Worm (Caenorhabditis elegans): ENCODE data around the gene wdr-54.

Gene wdr-54

ce11 chrX:864293-864731 is 35.6 kb downstream of the wdr-54 start (continued):
- TF ChIP-seq ZK337.2 (GFP tag; IDR thresholded peaks at IDR 0.05), result no peak
- 0 out of 2 replicates have a peak, but pooled peaks have one; percentile 46 for TF ChIP-seq ceh-20 (GFP tag; IDR thresholded peaks at IDR 0.05)
- TF ChIP-seq nhr-111 (GFP tag; optimal IDR thresholded peaks at IDR 0.05), result no peak
- no peak for TF ChIP-seq php-3 (GFP tag; IDR thresholded peaks at IDR 0.05)
- 0 out of 2 replicates have a peak, but pooled peaks have one; percentile 14 for TF ChIP-seq lin-1 (GFP tag; IDR thresholded peaks at IDR 0.05)
- TF ChIP-seq nhr-28 (tag; optimal IDR thresholded peaks at IDR 0.05), result peak; percentile 81
- TF ChIP-seq lir-3 (tag; optimal IDR thresholded peaks at IDR 0.05), result no peak
- no peak for TF ChIP-seq dmd-9 (GFP tag; IDR thresholded peaks at IDR 0.05)
- no peak for TF ChIP-seq T26A8.4 (GFP tag; IDR thresholded peaks at IDR 0.05)
- TF ChIP-seq ceh-32 (tag; optimal IDR thresholded peaks at IDR 0.05; ENCODE audit: poor library complexity), result no peak
- TF ChIP-seq mep-1 (tag; optimal IDR thresholded peaks at IDR 0.05), result peak; percentile 54
- TF ChIP-seq mxl-3 (GFP tag; optimal IDR thresholded peaks at IDR 0.05), result peak; percentile 53
- no peak for TF ChIP-seq egl-43 (GFP tag; IDR thresholded peaks at IDR 0.05)

ce11 chrX:865214-865613 is 36.5 kb downstream of the wdr-54 start:
- TF ChIP-seq ceh-62 (tag; optimal IDR thresholded peaks at IDR 0.05), result no peak
- no peak for TF ChIP-seq tag-97 (GFP tag; IDR thresholded peaks at IDR 0.05)
- TF ChIP-seq mxl-2 (GFP tag; conservative IDR thresholded peaks at IDR 0.05), result 0 out of 2 replicates have a peak, but pooled peaks have one; percentile 55
- no peak for TF ChIP-seq lin-29 (GFP tag; IDR thresholded peaks at IDR 0.05)
- TF ChIP-seq dmd-6 (GFP tag; IDR thresholded peaks at IDR 0.05), result peak; percentile 21; the same call in 1 of the 2 replicates
- TF ChIP-seq sdz-12 (GFP tag; optimal IDR thresholded peaks at IDR 0.05), result no peak
- TF ChIP-seq Y105C5A.15 (GFP tag; IDR thresholded peaks at IDR 0.05), result no peak
- peak; percentile 42 for TF ChIP-seq hlh-30 (tag; optimal IDR thresholded peaks at IDR 0.05; ENCODE audit: insufficient read depth)
- TF ChIP-seq vab-7 (GFP tag; IDR thresholded peaks at IDR 0.05), result no peak
- 0 out of 2 replicates have a peak, but pooled peaks have one; percentile 42 for TF ChIP-seq dmd-9 (GFP tag; IDR thresholded peaks at IDR 0.05)
- no peak for TF ChIP-seq saeg-2 (GFP tag; IDR thresholded peaks at IDR 0.05)
- no peak for TF ChIP-seq spr-3 (GFP tag; optimal IDR thresholded peaks at IDR 0.05)
- no peak for TF ChIP-seq dve-1 (tag; optimal IDR thresholded peaks at IDR 0.05; ENCODE audit: insufficient read depth)
- no peak for TF ChIP-seq rbr-2 (tag; optimal IDR thresholded peaks at IDR 0.05)
- no peak for TF ChIP-seq fos-1 (tag; optimal IDR thresholded peaks at IDR 0.05)
- TF ChIP-seq snpc-1.2 (GFP tag; IDR thresholded peaks at IDR 0.05), result peak; percentile 56; the same call in 1 of the 2 replicates
- no peak for TF ChIP-seq nhr-237 (tag; optimal IDR thresholded peaks at IDR 0.05)
- no peak for TF ChIP-seq zag-1 (tag; optimal IDR thresholded peaks at IDR 0.05)
- TF ChIP-seq tra-1 (GFP tag; IDR thresholded peaks at IDR 0.05), result no peak
- no peak for TF ChIP-seq zip-11 (GFP tag; IDR thresholded peaks at IDR 0.05)
- TF ChIP-seq set-16 (GFP tag; IDR thresholded peaks at IDR 0.05), result no peak
- TF ChIP-seq nhr-102 (tag; optimal IDR thresholded peaks at IDR 0.05), result no peak
- no peak for TF ChIP-seq nhr-111 (GFP tag; optimal IDR thresholded peaks at IDR 0.05)
- no peak for TF ChIP-seq ceh-28 (tag; optimal IDR thresholded peaks at IDR 0.05)
- peak; percentile 86 for TF ChIP-seq aha-1 (tag)
- no peak for TF ChIP-seq F26F4.8 (GFP tag; conservative IDR thresholded peaks at IDR 0.05)
- TF ChIP-seq madf-5 (GFP tag; IDR thresholded peaks at IDR 0.05), result no peak
- TF ChIP-seq T20F7.1 (GFP tag; optimal IDR thresholded peaks at IDR 0.05), result no peak
- TF ChIP-seq zfp-3 (GFP tag; conservative IDR thresholded peaks at IDR 0.05), result no peak
- no peak for TF ChIP-seq php-3 (GFP tag; IDR thresholded peaks at IDR 0.05)
- TF ChIP-seq madf-9 (GFP tag; conservative IDR thresholded peaks at IDR 0.05), result 0 out of 2 replicates have a peak, but pooled peaks have one; percentile 20
- no peak for TF ChIP-seq nhr-76 (tag; optimal IDR thresholded peaks at IDR 0.05)
- peak; percentile 55; the same call in 1 of the 2 replicates for TF ChIP-seq lim-7 (GFP tag; IDR thresholded peaks at IDR 0.05)
- peak; percentile 57 for TF ChIP-seq arid-1 (GFP tag; conservative IDR thresholded peaks at IDR 0.05)
- TF ChIP-seq Y48G9A.11 (GFP tag; IDR thresholded peaks at IDR 0.05), result 0 out of 2 replicates have a peak, but pooled peaks have one; percentile 13
- TF ChIP-seq D1046.2 (GFP tag; IDR thresholded peaks at IDR 0.05), result 0 out of 2 replicates have a peak, but pooled peaks have one; percentile 25
- 0 out of 2 replicates have a peak, but pooled peaks have one; percentile 8 for TF ChIP-seq ceh-44 (GFP tag; IDR thresholded peaks at IDR 0.05)
- no peak for TF ChIP-seq nhr-48 (tag; optimal IDR thresholded peaks at IDR 0.05)
- no peak for TF ChIP-seq ZK546.5 (tag; optimal IDR thresholded peaks at IDR 0.05)
- TF ChIP-seq ztf-11 (tag; optimal IDR thresholded peaks at IDR 0.05), result no peak
